Worm (Caenorhabditis elegans) whole organism, L3 larva: ENCODE measurements around the gene sgn-1.

Experiments
- ceh-16 ChIP-seq: sonication (generic microtip); optimal IDR thresholded peaks from 2 replicates; lab custom pipeline; 2017; ENCODE audit warnings: missing biosample characterization, missing genetic modification characterization
- ceh-9 ChIP-seq: sonication (generic microtip); optimal IDR thresholded peaks from 2 replicates; lab custom pipeline; 2018; ENCODE audit warnings: missing biosample characterization, missing genetic modification characterization
- lin-15B ChIP-seq: fragments of 150-350 bp; optimal IDR thresholded peaks from 2 replicates; lab custom pipeline; 2014; ENCODE audit warnings: missing biosample characterization, missing genetic modification characterization
- nhr-11 ChIP-seq: fragments of 150-350 bp; optimal IDR thresholded peaks from 2 replicates; lab custom pipeline; 2014; ENCODE audit warnings: missing biosample characterization, missing genetic modification characterization
- nhr-237 ChIP-seq: fragments of 150-350 bp; optimal IDR thresholded peaks from 2 replicates; lab custom pipeline; 2014; ENCODE audit warnings: missing biosample characterization, missing genetic modification characterization
- nhr-76 ChIP-seq: fragments of 150-350 bp; sonication (generic microtip); optimal IDR thresholded peaks from 5 replicates; lab custom pipeline; 2014; ENCODE audit warnings: missing biosample characterization, missing genetic modification characterization
- pha-4 ChIP-seq: fragments of 150-350 bp; optimal IDR thresholded peaks from 2 replicates; lab custom pipeline; 2014; ENCODE audit warnings: missing biosample characterization, missing genetic modification reagents, missing genetic modification characterization
- unc-62 ChIP-seq: fragments of 150-350 bp; sonication (generic microtip); optimal IDR thresholded peaks from 4 replicates; lab custom pipeline; 2014; ENCODE audit warnings: missing biosample characterization, missing genetic modification reagents, missing genetic modification characterization
- ztf-11 ChIP-seq: fragments of 150-350 bp; optimal IDR thresholded peaks from 2 replicates; lab custom pipeline; 2014; ENCODE audit warnings: missing biosample characterization, missing genetic modification characterization
- ztf-4 ChIP-seq: fragments of 150-350 bp; optimal IDR thresholded peaks from 2 replicates; lab custom pipeline; 2014; ENCODE audit warnings: missing biosample characterization, missing genetic modification characterization

DNA sequence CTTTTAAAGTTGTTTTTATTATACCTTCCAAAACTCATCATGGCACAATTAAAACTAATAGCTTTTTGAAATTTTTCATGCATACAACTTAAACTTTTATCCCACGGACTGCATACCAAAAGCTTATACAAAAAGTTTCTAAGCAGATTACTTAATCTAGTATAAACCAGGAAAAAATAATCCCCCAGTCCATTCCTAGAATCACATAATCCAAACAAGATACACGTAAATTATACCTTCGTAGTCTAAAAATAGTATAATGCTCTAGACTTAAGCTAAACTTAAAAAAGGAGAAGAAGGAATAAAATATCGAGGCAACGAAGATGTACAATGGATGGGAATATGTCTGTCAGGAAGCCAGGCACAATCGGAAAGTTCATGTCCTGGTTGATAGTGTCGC is 11.8 kb upstream of the sgn-1 start:
- TF ChIP-seq nhr-237 (no peak), lin-15B (tag; lab: Kevin White, UChicago) (no peak), ztf-11 (tag; lab: Kevin White, UChicago) (no peak), nhr-76 (no peak), ztf-4 (tag; lab: Kevin White, UChicago) (no peak), ceh-16 (tag; lab: Kevin White, UChicago) (no peak), unc-62 (GFP tag; lab: Kevin White, UChicago) (no peak), nhr-11 (tag; lab: Kevin White, UChicago) (no peak), pha-4 (no peak), ceh-9 (no peak)
